Fruit fly (Drosophila melanogaster): ENCODE data around the gene tj.

DNA sequence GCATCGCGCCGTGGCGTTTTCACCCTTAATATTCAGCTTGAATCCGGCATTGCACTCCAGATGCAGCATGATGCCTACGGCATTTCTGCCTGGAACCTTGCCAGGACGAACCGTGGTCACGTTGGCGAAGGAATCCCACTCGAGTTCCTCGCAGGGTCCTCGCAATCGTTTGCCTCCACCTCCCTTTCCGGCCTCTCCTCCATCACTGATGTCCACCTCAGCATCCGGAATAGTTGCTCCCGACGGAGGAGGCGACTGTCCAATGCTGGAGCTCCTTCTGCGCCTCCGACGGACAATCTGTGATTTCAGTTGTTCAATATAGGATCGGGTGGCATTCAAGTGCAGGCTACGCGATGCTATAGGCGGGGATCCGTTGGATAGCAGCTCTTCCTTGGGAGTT lies 48.1 kb downstream of the tj start:
- TF ChIP-seq EcR (GFP tag; optimal IDR thresholded peaks at IDR 0.05) (no peak), CG9948 (tag; optimal IDR thresholded peaks at IDR 0.05) (no peak), CG34367 (tag; optimal IDR thresholded peaks at IDR 0.05) (no peak), Pif1A (GFP tag; optimal IDR thresholded peaks at IDR 0.05) (no peak), Ets98B (GFP tag; IDR thresholded peaks at IDR 0.05) (no peak)
